Worm (Caenorhabditis elegans): Measurements from ENCODE around the gene mrpl-49.

- TF ChIP-seq snpc-4 (tag; optimal IDR thresholded peaks at IDR 0.05) (no peak), ceh-9 (tag; optimal IDR thresholded peaks at IDR 0.05) (no peak), lin-39 (tag; optimal IDR thresholded peaks at IDR 0.05) (no peak), ceh-16 (tag; optimal IDR thresholded peaks at IDR 0.05) (no peak), nhr-25 (tag; optimal IDR thresholded peaks at IDR 0.05) (no peak), fos-1 (tag; optimal IDR thresholded peaks at IDR 0.05) (no peak), elt-3 (tag; optimal IDR thresholded peaks at IDR 0.05) (no peak), pqm-1 (tag; optimal IDR thresholded peaks at IDR 0.05) (no peak), fkh-10 (GFP tag; optimal IDR thresholded peaks at IDR 0.05) (no peak), nhr-67 (tag; optimal IDR thresholded peaks at IDR 0.05) (no peak), nhr-28 (tag; optimal IDR thresholded peaks at IDR 0.05) (no peak), sea-2 (GFP tag; optimal IDR thresholded peaks at IDR 0.05) (no peak), jun-1 (tag; optimal IDR thresholded peaks at IDR 0.05) (no peak)
Observed at ce11 chrV:12695968-12696367, 32.5 kb upstream of the mrpl-49 start, which contains the start of gene K10C8.4.
